Fruit fly (Drosophila melanogaster) Kc167 (cell line): ENCODE data around the gene Ifrd1.

ENCODE experiments used
- Myc ChIP-seq: fragments of >200 bp; optimal IDR thresholded peaks from 2 replicates; lab custom pipeline; 2017; ENCODE audit warnings: missing external identifiers
- Sin3A ChIP-seq: fragments of >200 bp; optimal IDR thresholded peaks from 2 replicates; lab custom pipeline; 2018; ENCODE audit warnings: missing external identifiers
- h ChIP-seq: fragments of >200 bp; optimal IDR thresholded peaks from 3 replicates; lab custom pipeline; 2018; ENCODE audit warnings: missing external identifiers
- insv ChIP-seq: fragments of >200 bp; optimal IDR thresholded peaks from 3 replicates; lab custom pipeline; 2018; ENCODE audit warnings: missing external identifiers
- psq ChIP-seq: fragments of >200 bp; optimal IDR thresholded peaks from 2 replicates; lab custom pipeline; 2017; ENCODE audit warnings: missing external identifiers
- ttk ChIP-seq: sonication (Bioruptor generic); optimal IDR thresholded peaks from 2 replicates; lab custom pipeline; 2017; ENCODE audit warnings: missing external identifiers

Gene Ifrd1

dm6 chr2L:2851589-2851988, 22.7 kb downstream of the Ifrd1 start:
- TF ChIP-seq h (lab: Kevin White, UChicago) (no peak), Sin3A (lab: Kevin White, UChicago) (no peak), ttk (lab: Kevin White, UChicago) (no peak), insv (no peak), psq (lab: Kevin White, UChicago) (no peak), Myc (no peak)

dm6 chr2L:2847112-2847682, 27.1 kb downstream of the Ifrd1 start, which contains the start of the genes CG3117 and CG2983:
Gene CG3117, minus strand, starts transcription at chr2L:2847212.
Gene CG2983, plus strand, starts transcription at chr2L:2847632.
- TF ChIP-seq Sin3A (lab: Kevin White, UChicago) (no peak), insv (no peak), ttk (lab: Kevin White, UChicago) (no peak), h (lab: Kevin White, UChicago) (no peak), Myc (no peak), psq (lab: Kevin White, UChicago) (no peak)

dm6 chr2L:2845634-2846033, 28.7 kb downstream of the Ifrd1 start, which contains the start of gene CG18557:
Gene CG18557, minus strand, starts transcription at chr2L:2845734.
- TF ChIP-seq Sin3A (lab: Kevin White, UChicago), result no peak
- no peak for TF ChIP-seq Myc
- no peak for TF ChIP-seq h (lab: Kevin White, UChicago)
- TF ChIP-seq insv, result no peak
- TF ChIP-seq psq (lab: Kevin White, UChicago), result no peak
- no peak for TF ChIP-seq ttk (lab: Kevin White, UChicago)

DNA sequence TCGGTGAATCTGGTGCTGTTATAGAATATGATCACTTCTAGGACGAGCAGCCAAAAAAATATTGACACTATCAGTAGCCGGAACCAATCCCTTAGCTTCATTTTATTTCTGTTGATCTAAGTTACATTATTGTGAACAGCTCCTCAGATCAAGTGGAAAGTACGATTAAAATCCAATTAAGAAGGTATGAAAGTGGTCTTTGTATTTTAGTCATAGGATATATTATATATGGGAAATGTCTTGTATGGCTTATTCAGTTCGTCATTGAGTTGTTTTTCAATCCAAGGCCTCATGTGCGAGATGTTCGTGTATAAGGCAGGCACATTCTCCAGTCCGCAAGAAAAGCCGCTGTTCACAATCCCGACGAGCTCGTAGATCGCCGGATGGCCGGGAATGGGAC, 29.9 kb downstream of the Ifrd1 start, which contains the start of gene CG18558:
CG18558 (minus strand) TSS at position 101 of the 400 bp plus-strand sequence.
- TF ChIP-seq psq (lab: Kevin White, UChicago) (no peak), Myc (no peak), Sin3A (lab: Kevin White, UChicago) (no peak), ttk (lab: Kevin White, UChicago) (no peak), insv (no peak)

- TF ChIP-seq h (lab: Kevin White, UChicago) (no peak), ttk (lab: Kevin White, UChicago) (no peak), Sin3A (lab: Kevin White, UChicago) (no peak), Myc (no peak), insv (no peak), psq (lab: Kevin White, UChicago) (no peak)
Measured at dm6 chr2L:2840311-2840710, 34.0 kb downstream of the Ifrd1 start.

DNA sequence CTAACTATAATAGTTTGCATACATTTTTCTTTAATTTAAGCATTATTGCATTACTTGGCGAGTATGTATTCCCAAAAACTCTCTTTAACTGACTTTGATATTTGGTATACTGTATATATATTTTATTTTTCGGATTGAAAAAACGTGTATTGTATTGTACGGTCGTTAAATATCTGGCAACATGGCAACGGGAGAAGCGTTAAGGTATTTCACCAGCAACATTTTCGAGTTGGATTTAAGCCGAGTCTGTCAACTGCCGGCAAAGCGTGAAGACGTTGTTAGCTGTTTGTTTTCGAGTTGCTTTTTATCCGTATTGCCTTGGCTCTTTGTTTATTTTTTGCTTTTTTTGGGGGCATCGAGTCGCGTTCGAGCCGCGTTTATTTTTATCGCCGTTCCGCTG, 34.4 kb downstream of the Ifrd1 start, which contains the start of gene CG2975:
CG2975 (plus strand) TSS at position 275 of the 400 bp plus-strand sequence.
- no peak for TF ChIP-seq ttk (lab: Kevin White, UChicago)
- TF ChIP-seq insv, result no peak
- TF ChIP-seq Myc, result no peak
- no peak for TF ChIP-seq Sin3A (lab: Kevin White, UChicago)
- TF ChIP-seq psq (lab: Kevin White, UChicago), result no peak
- TF ChIP-seq h (lab: Kevin White, UChicago), result no peak

DNA sequence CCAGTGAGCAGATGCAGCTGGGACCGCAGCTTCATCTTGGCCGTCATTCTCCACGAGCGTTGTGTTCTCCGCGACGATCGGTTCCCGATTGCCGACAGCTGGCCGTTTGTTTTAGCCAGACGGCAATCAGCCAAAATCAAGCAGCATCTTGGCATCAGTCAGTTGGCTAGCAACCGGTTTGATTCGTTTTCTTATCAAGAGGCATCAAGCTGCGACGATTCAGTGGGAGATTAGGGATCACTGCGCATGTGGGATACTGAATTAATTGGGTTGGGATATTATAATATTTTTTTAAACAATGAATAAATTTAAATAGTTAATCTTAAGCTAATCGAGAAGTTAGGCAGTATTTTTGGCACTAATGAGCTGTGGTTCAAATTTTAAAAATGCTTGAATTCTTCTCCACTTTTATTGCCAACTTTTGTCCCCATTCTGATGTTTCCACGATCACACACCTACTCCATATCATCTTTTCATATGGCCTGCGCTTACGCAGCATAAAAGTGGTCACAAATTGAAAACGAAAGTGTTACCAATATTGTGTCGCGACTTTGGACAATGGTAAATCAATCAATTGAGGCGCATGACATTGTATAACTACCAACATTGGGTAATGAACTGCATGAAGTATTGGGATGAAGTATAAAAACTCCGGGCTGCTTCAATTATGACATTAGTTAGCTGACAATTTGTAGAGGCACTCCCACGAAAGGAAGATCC, 36.4 kb downstream of the Ifrd1 start, which contains the start of the genes CG3119 and Cpr23B:
CG3119 (minus strand) TSS at position 92 of the 720 bp plus-strand sequence.
Cpr23B (plus strand) TSS at position 670 of the 720 bp plus-strand sequence.
- TF ChIP-seq insv (no peak), h (lab: Kevin White, UChicago) (no peak), psq (lab: Kevin White, UChicago) (no peak), ttk (lab: Kevin White, UChicago) (no peak), Myc (no peak), Sin3A (lab: Kevin White, UChicago) (no peak)

DNA sequence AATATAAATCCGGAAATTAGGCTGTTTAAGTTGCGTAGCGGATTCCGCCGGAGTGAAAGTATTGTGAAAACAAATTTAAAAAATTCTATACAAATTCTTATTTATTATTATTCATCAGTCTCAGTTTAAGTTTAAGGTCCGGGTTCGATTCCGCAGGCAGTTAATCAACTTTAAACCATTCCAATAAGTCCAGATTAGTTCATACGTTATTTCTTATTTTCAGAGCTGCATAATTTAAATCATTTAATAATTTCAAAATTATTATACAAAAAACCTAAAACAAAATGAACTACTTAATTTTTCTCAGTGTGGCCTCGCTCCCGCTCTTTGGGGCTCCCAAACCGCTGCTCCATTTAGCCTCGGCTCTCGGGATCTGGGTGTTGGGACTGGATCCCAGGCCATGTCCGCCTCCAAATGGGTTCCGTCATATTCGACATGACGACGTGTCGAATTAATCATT, 43.9 kb downstream of the Ifrd1 start:
- TF ChIP-seq ttk (lab: Kevin White, UChicago) (no peak), Sin3A (lab: Kevin White, UChicago) (no peak), Myc (no peak), insv (no peak), psq (lab: Kevin White, UChicago) (no peak), h (lab: Kevin White, UChicago) (no peak)

- no peak for TF ChIP-seq h (lab: Kevin White, UChicago)
- no peak for TF ChIP-seq ttk (lab: Kevin White, UChicago)
- TF ChIP-seq insv, result no peak
- TF ChIP-seq Myc, result no peak
- TF ChIP-seq psq (lab: Kevin White, UChicago), result no peak
- TF ChIP-seq Sin3A (lab: Kevin White, UChicago), result no peak
Measured at dm6 chr2L:2829637-2830340, 44.5 kb downstream of the Ifrd1 start, which contains the start of gene Duox. Gene Duox, minus strand, starts transcription at chr2L:2830248.

DNA sequence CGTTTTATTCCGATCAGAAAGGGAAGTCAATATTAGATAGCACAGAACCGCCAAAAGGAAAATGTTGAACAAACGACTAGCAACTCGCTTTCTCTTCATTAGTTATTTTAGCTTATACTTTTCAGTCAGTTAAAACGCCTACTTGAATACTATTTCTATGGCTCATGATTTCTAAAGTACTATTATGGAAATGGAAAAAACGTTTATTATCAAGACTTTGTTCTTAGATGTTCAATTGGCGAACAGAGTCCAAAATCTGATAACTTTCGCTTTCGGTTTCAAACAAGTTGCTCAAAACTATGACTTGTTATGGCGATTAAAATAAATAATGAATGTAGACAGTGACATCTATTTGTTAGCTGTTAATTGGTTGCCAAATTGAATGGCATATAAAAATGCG, 48.9 kb downstream of the Ifrd1 start, which contains the start of gene CG3123:
CG3123 (minus strand) TSS at position 101 of the 400 bp plus-strand sequence.
- TF ChIP-seq Sin3A (lab: Kevin White, UChicago), result no peak
- TF ChIP-seq Myc, result no peak
- TF ChIP-seq h (lab: Kevin White, UChicago), result no peak
- no peak for TF ChIP-seq insv
- TF ChIP-seq psq (lab: Kevin White, UChicago), result no peak
- TF ChIP-seq ttk (lab: Kevin White, UChicago), result no peak
